Worm (Caenorhabditis elegans): ENCODE results near the gene nhr-228.

DNA sequence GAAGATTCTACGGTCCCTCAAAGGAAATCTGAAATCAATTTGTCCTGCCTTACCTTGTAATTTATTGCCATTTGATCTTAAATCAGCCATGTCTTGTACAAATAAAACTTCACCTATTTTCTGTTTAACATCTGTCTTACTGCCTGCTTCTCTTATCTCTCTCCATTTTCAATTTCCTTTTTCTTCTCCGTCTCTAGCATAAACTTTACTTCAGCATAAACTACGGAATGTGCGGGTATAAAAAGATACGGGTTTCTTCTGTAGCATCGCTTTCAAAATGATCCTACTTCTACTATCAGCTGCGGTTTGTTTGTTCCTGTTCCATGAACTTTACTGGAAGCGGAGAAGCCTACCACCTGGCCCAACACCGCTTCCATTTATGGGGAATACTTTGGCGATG, 36.8 kb upstream of the nhr-228 start, which contains the start of gene cyp-33C5:
- TF ChIP-seq dao-5 (tag; optimal IDR thresholded peaks at IDR 0.05) = no peak
- no peak for TF ChIP-seq W03F9.2 (tag; optimal IDR thresholded peaks at IDR 0.05)
- no peak for TF ChIP-seq him-1 (tag; optimal IDR thresholded peaks at IDR 0.05)

All from whole organism, L4/young adult.